Fruit fly (Drosophila melanogaster): ENCODE results near the gene RhoGAP71E.

DNA sequence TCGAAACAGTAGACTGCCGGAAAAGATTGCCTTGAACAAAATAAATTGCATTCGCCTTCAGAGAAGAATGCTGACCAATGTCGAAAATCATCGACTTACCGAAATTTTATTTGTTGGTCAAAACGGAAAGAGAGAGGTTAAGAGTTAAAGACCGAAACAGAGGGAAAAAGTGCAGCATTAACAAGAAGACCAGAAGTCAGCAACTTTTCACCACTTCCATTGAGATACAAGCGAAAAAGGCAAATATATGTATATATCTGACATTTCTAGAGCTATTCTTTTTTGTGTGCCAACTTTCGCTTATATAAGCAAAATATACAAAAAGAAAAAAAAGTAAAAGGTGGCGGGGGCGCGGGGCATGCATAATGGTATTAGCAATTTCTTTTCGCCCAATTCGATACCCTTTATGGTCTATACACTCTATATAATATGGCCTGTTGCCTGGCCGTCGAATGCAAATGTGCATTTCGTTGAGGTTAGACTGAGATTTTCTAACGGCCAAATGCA, 48.7 kb upstream of the RhoGAP71E start:
- TF ChIP-seq CG8478 (optimal IDR thresholded peaks at IDR 0.05) (no peak), CTCF (optimal IDR thresholded peaks at IDR 0.05) (no peak)

Measured in S2 (cell line).